Fruit fly (Drosophila melanogaster): ENCODE measurements around the gene CG11458.

CG11458 gene

dm6 chr3L:20922279-20922830, 16.8 kb downstream of the CG11458 start:
- TF ChIP-seq CG14711 (tag; optimal IDR thresholded peaks at IDR 0.05) (no peak), Hr96 (GFP tag; optimal IDR thresholded peaks at IDR 0.05) (no peak), toe (GFP tag; optimal IDR thresholded peaks at IDR 0.05) (no peak), pad (GFP tag; optimal IDR thresholded peaks at IDR 0.05) (no peak), CG7045 (GFP tag; optimal IDR thresholded peaks at IDR 0.05) (no peak), kay (GFP tag; ENCODE audit: borderline replicate concordance) (no peak), Clk (GFP tag; optimal IDR thresholded peaks at IDR 0.05) (no peak), Mnt (GFP tag; optimal IDR thresholded peaks at IDR 0.05) (no peak), CG33017 (tag; optimal IDR thresholded peaks at IDR 0.05) (no peak), CG7101 (tag; optimal IDR thresholded peaks at IDR 0.05) (no peak), cnc (optimal IDR thresholded peaks at IDR 0.05) (no peak), CG1620 (GFP tag; optimal IDR thresholded peaks at IDR 0.05) (no peak), CG5204 (GFP tag; optimal IDR thresholded peaks at IDR 0.05) (no peak), Crg-1 (GFP tag; optimal IDR thresholded peaks at IDR 0.05) (no peak)

DNA sequence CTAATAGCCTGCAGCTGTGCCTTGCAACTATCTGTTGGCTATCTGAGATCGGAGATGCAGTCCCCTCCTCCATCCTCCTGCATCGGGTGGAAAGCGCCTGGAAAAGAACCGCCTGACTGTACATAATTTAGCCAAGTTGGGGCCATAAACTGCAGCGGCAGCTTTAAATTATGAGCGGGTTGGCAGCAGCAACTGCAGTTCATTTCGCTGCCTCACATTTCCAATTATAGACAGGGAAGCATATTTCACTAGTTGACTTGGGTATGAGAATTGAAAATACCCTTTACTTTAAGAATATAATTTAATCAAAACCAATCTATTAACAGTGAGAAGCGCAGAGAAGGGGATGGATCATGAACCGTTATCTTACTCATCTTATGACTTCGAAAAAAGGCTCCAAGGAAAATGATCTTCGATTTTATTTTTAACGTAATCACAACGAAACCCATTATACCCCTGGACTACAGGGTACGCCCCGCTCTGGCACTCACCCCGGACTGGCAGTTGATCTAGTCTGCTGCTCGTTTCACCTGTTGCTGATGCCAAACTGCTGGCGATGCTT, 17.5 kb downstream of the CG11458 start:
- TF ChIP-seq CG14711 (tag; optimal IDR thresholded peaks at IDR 0.05), result peak; percentile 58
- TF ChIP-seq bab1 (GFP tag; optimal IDR thresholded peaks at IDR 0.05), result peak; percentile 93
- no peak for TF ChIP-seq CG7045 (GFP tag; optimal IDR thresholded peaks at IDR 0.05)
- TF ChIP-seq CG7101 (tag; optimal IDR thresholded peaks at IDR 0.05), result peak; percentile 23
- no peak for TF ChIP-seq toe (GFP tag; optimal IDR thresholded peaks at IDR 0.05)
- TF ChIP-seq cnc (optimal IDR thresholded peaks at IDR 0.05), result no peak
- no peak for TF ChIP-seq ovo (GFP tag; optimal IDR thresholded peaks at IDR 0.05)
- TF ChIP-seq CG1620 (GFP tag; optimal IDR thresholded peaks at IDR 0.05), result peak; percentile 27
- no peak for TF ChIP-seq CG5204 (GFP tag; optimal IDR thresholded peaks at IDR 0.05)
- no peak for TF ChIP-seq Mnt (GFP tag; optimal IDR thresholded peaks at IDR 0.05)
- TF ChIP-seq Crg-1 (GFP tag; optimal IDR thresholded peaks at IDR 0.05), result peak; percentile 27
- TF ChIP-seq kay (GFP tag; ENCODE audit: borderline replicate concordance), result no peak
- no peak for TF ChIP-seq cic (GFP tag; optimal IDR thresholded peaks at IDR 0.05)
- no peak for TF ChIP-seq Clk (GFP tag; optimal IDR thresholded peaks at IDR 0.05)
- peak; percentile 25 for TF ChIP-seq pad (GFP tag; optimal IDR thresholded peaks at IDR 0.05)
- TF ChIP-seq CG12768 (GFP tag; optimal IDR thresholded peaks at IDR 0.05), result no peak
- peak; percentile 7 for TF ChIP-seq Hr96 (GFP tag; optimal IDR thresholded peaks at IDR 0.05)
- TF ChIP-seq CG11617 (GFP tag; optimal IDR thresholded peaks at IDR 0.05), result no peak
- no peak for TF ChIP-seq CG33017 (tag; optimal IDR thresholded peaks at IDR 0.05)
- TF ChIP-seq tj (GFP tag; optimal IDR thresholded peaks at IDR 0.05), result peak; percentile 99

- TF ChIP-seq CG11617 (GFP tag; optimal IDR thresholded peaks at IDR 0.05), result no peak
- TF ChIP-seq CG33017 (tag; optimal IDR thresholded peaks at IDR 0.05), result no peak
- no peak for TF ChIP-seq bab1 (GFP tag; optimal IDR thresholded peaks at IDR 0.05)
- TF ChIP-seq Hr96 (GFP tag; optimal IDR thresholded peaks at IDR 0.05), result no peak
- TF ChIP-seq cnc (optimal IDR thresholded peaks at IDR 0.05), result no peak
- TF ChIP-seq tj (GFP tag; optimal IDR thresholded peaks at IDR 0.05), result no peak
- TF ChIP-seq CG5204 (GFP tag; optimal IDR thresholded peaks at IDR 0.05), result no peak
- no peak for TF ChIP-seq CG1620 (GFP tag; optimal IDR thresholded peaks at IDR 0.05)
- TF ChIP-seq ovo (GFP tag; optimal IDR thresholded peaks at IDR 0.05), result no peak
- no peak for TF ChIP-seq CG7101 (tag; optimal IDR thresholded peaks at IDR 0.05)
Observed at dm6 chr3L:20927526-20927925, 21.9 kb downstream of the CG11458 start, which contains the start of gene CG10589. Gene CG10589, plus strand, starts transcription at chr3L:20927826.

- no peak for TF ChIP-seq cnc (optimal IDR thresholded peaks at IDR 0.05)
- TF ChIP-seq Crg-1 (GFP tag; optimal IDR thresholded peaks at IDR 0.05), result no peak
- TF ChIP-seq CG1620 (GFP tag; optimal IDR thresholded peaks at IDR 0.05), result no peak
- no peak for TF ChIP-seq Mnt (GFP tag; optimal IDR thresholded peaks at IDR 0.05)
- no peak for TF ChIP-seq Hr96 (GFP tag; optimal IDR thresholded peaks at IDR 0.05)
- TF ChIP-seq kay (GFP tag; ENCODE audit: borderline replicate concordance), result no peak
- TF ChIP-seq pad (GFP tag; optimal IDR thresholded peaks at IDR 0.05), result no peak
- TF ChIP-seq bab1 (GFP tag; optimal IDR thresholded peaks at IDR 0.05), result no peak
- TF ChIP-seq toe (GFP tag; optimal IDR thresholded peaks at IDR 0.05), result no peak
- no peak for TF ChIP-seq tj (GFP tag; optimal IDR thresholded peaks at IDR 0.05)
- no peak for TF ChIP-seq CG5204 (GFP tag; optimal IDR thresholded peaks at IDR 0.05)
- TF ChIP-seq cic (GFP tag; optimal IDR thresholded peaks at IDR 0.05), result no peak
- TF ChIP-seq CG7045 (GFP tag; optimal IDR thresholded peaks at IDR 0.05), result no peak
- no peak for TF ChIP-seq ovo (GFP tag; optimal IDR thresholded peaks at IDR 0.05)
- TF ChIP-seq CG33017 (tag; optimal IDR thresholded peaks at IDR 0.05), result no peak
Observed at dm6 chr3L:20929418-20929817, 23.8 kb downstream of the CG11458 start.

dm6 chr3L:20930059-20930785, 24.6 kb downstream of the CG11458 start:
- TF ChIP-seq CG7101 (tag; optimal IDR thresholded peaks at IDR 0.05), result peak; percentile 49
- TF ChIP-seq CG12768 (GFP tag; optimal IDR thresholded peaks at IDR 0.05), result no peak
- TF ChIP-seq CG11617 (GFP tag; optimal IDR thresholded peaks at IDR 0.05), result peak; percentile 51
- TF ChIP-seq pad (GFP tag; optimal IDR thresholded peaks at IDR 0.05), result peak; percentile 54
- TF ChIP-seq Hr96 (GFP tag; optimal IDR thresholded peaks at IDR 0.05), result no peak
- no peak for TF ChIP-seq CG7045 (GFP tag; optimal IDR thresholded peaks at IDR 0.05)
- peak; percentile 57 for TF ChIP-seq CG14711 (tag; optimal IDR thresholded peaks at IDR 0.05)
- TF ChIP-seq bab1 (GFP tag; optimal IDR thresholded peaks at IDR 0.05), result peak; percentile 77

DNA sequence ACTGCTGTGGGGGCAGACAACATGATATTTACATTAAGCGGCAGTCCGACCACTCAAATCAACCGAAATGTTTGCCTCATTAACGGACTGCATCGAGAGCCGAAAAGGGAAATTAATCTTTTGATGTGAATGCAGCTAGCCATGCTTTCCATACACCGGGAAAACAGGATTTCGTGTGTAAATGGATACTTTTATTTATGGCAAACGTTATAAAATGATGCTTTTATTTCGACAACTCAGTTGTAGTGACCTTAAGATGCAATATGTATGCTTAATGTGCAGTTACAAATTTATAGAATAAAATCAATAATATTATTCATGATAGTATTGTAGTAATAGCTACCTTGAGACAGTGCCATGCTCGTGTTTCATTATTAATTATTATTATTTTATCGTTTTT, 25.9 kb downstream of the CG11458 start:
- TF ChIP-seq CG11617 (GFP tag; optimal IDR thresholded peaks at IDR 0.05) (no peak), ovo (GFP tag; optimal IDR thresholded peaks at IDR 0.05) (no peak), CG5204 (GFP tag; optimal IDR thresholded peaks at IDR 0.05) (no peak), CG1620 (GFP tag; optimal IDR thresholded peaks at IDR 0.05) (no peak)
